Fruit fly (Drosophila melanogaster): Measurements from ENCODE around the gene CG4360.

DNA sequence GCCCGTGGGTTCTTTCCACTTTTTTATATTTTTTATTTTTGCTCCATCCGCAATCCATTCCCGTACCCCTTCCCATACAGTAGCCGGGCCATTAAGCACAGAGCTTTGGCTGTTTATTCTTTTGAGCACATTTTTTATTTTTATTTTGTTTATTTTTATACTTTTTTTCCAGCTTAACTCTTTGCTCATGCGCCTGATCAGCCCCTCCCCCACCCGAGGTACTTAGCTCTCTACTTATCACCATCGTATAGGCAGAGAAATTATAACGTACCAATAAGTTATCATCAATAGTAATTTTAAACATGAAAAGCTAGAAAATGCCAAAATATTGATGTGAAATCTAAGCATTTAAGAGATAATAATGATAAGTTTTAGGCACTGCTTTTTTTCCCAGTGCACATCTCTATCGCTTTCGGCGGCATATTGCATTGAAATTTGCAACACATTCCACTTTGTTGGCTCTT is 47.3 kb downstream of the CG4360 start:
- TF ChIP-seq CG9139 (GFP tag; optimal IDR thresholded peaks at IDR 0.05) (peak; percentile 48), Blimp-1 (GFP tag; optimal IDR thresholded peaks at IDR 0.05) (no peak), Ets21C (GFP tag; optimal IDR thresholded peaks at IDR 0.05) (no peak), CG1621 (tag; optimal IDR thresholded peaks at IDR 0.05) (peak; percentile 3), CG6276 (GFP tag; optimal IDR thresholded peaks at IDR 0.05) (peak; percentile 49), Lpt (GFP tag; optimal IDR thresholded peaks at IDR 0.05) (peak; percentile 39), salr (GFP tag; optimal IDR thresholded peaks at IDR 0.05) (peak in 1 of 2 experiments; percentile 19), CG11902 (GFP tag; optimal IDR thresholded peaks at IDR 0.05) (no peak), CG32006 (GFP tag; optimal IDR thresholded peaks at IDR 0.05) (peak; percentile 73), ss (GFP tag; optimal IDR thresholded peaks at IDR 0.05) (peak in 1 of 2 experiments; percentile 37), CG10631 (GFP tag; optimal IDR thresholded peaks at IDR 0.05) (peak; percentile 59), Sox102F (GFP tag; optimal IDR thresholded peaks at IDR 0.05) (peak; percentile 34)
